Worm (Caenorhabditis elegans) whole organism, L4 larva: ENCODE results near the gene vha-17.
A peak's percentile ranks its signal among the peaks of the same experiment; 100 is the strongest.

Experiments
- R02D3.7 ChIP-seq: fragments of 150-350 bp; sonication (generic microtip); optimal IDR thresholded peaks from 3 replicates; lab custom pipeline; 2014; ENCODE audit warnings: missing biosample characterization, missing genetic modification characterization
- T20F7.1 ChIP-seq: fragments of 200-800 bp; sonication (Bioruptor generic); optimal IDR thresholded peaks from 2 replicates; lab custom pipeline; 2018; ENCODE audit warnings: mild to moderate bottlenecking, missing genetic modification characterization, missing compliant biosample characterization
- ceh-28 ChIP-seq: fragments of 150-350 bp; optimal IDR thresholded peaks from 2 replicates; lab custom pipeline; 2014; ENCODE audit warnings: missing biosample characterization, missing genetic modification reagents, missing genetic modification characterization
- daf-16 ChIP-seq, 3 experiments: sonication (generic microtip); optimal IDR thresholded peaks; 2 replicates each; lab custom pipeline; 2016 to 2017; ENCODE audit warnings: missing genetic modification characterization in 3 of 3, missing genetic modification reagents in 3 of 3, mild to moderate bottlenecking in 2 of 3, missing compliant biosample characterization in 2 of 3, missing biosample characterization in 1 of 3, moderate library complexity in 1 of 3
- daf-8 ChIP-seq: fragments of 200-800 bp; sonication (Bioruptor generic); IDR thresholded peaks from 2 replicates; pipeline ENCODE4 v1.3.6; 2022; ENCODE audit warnings: missing genetic modification characterization, missing compliant biosample characterization
- dve-1 ChIP-seq: sonication (generic microtip); optimal IDR thresholded peaks from 2 replicates; lab custom pipeline; 2017; ENCODE audit warnings: antibody characterized with exemption, mild to moderate bottlenecking, missing genetic modification characterization, missing compliant biosample characterization; ENCODE audit not compliant: insufficient read depth
- fkh-10 ChIP-seq: fragments of 150-350 bp; optimal IDR thresholded peaks from 2 replicates; lab custom pipeline; 2014; ENCODE audit warnings: missing biosample characterization, missing genetic modification reagents, missing genetic modification characterization
- fos-1 ChIP-seq: fragments of 150-350 bp; optimal IDR thresholded peaks from 2 replicates; lab custom pipeline; 2014; ENCODE audit warnings: missing biosample characterization, missing genetic modification characterization
- gei-8 ChIP-seq: fragments of 200-800 bp; sonication (Bioruptor generic); optimal IDR thresholded peaks from 2 replicates; lab custom pipeline; 2018; ENCODE audit warnings: mild to moderate bottlenecking, missing genetic modification characterization, missing compliant biosample characterization
- lin-15B ChIP-seq: fragments of 150-350 bp; sonication (generic microtip); optimal IDR thresholded peaks from 3 replicates; lab custom pipeline; 2014; ENCODE audit warnings: missing biosample characterization, missing genetic modification characterization
- lin-38 ChIP-seq: fragments of 200-800 bp; sonication (Bioruptor generic); IDR thresholded peaks from 2 replicates; pipeline ENCODE4 v1.3.6; 2022; ENCODE audit warnings: missing genetic modification reagents, missing genetic modification characterization, missing compliant biosample characterization
- nhr-28 ChIP-seq: fragments of 150-350 bp; optimal IDR thresholded peaks from 2 replicates; lab custom pipeline; 2014; ENCODE audit warnings: missing biosample characterization, missing genetic modification characterization
- pqm-1 ChIP-seq: sonication (generic microtip); optimal IDR thresholded peaks from 2 replicates; lab custom pipeline; 2017; ENCODE audit warnings: missing biosample characterization, missing genetic modification characterization
- spr-3 ChIP-seq: fragments of 200-800 bp; sonication (Bioruptor generic); optimal IDR thresholded peaks from 2 replicates; lab custom pipeline; 2018; ENCODE audit warnings: mild to moderate bottlenecking, missing genetic modification characterization, missing compliant biosample characterization
- unc-130 ChIP-seq: sonication (generic microtip); optimal IDR thresholded peaks from 2 replicates; lab custom pipeline; 2016; ENCODE audit warnings: missing genetic modification reagents, missing genetic modification characterization, missing compliant biosample characterization
- zip-11 ChIP-seq: fragments of 200-800 bp; sonication (Bioruptor generic); IDR thresholded peaks from 2 replicates; pipeline ENCODE4 v1.3.6; 2022; ENCODE audit warnings: missing genetic modification characterization, missing compliant biosample characterization
- zip-2 ChIP-seq: fragments of 150-350 bp; optimal IDR thresholded peaks from 2 replicates; lab custom pipeline; 2014; ENCODE audit warnings: missing biosample characterization, missing genetic modification characterization
- ztf-7 ChIP-seq: fragments of 150-350 bp; optimal IDR thresholded peaks from 2 replicates; lab custom pipeline; 2014; ENCODE audit warnings: missing biosample characterization, missing genetic modification characterization

Gene vha-17

ce11 chrIV:9367852-9368627 is 46.4 kb downstream of the vha-17 start (continued):
- TF ChIP-seq zip-11 = no peak
- no peak for TF ChIP-seq spr-3 (GFP tag; lab: Kevin White, UChicago)
- no peak for TF ChIP-seq R02D3.7 (tag; lab: Kevin White, UChicago)
- no peak for TF ChIP-seq gei-8 (GFP tag; lab: Kevin White, UChicago)
- TF ChIP-seq fos-1 (tag; lab: Kevin White, UChicago) = no peak
- no peak for TF ChIP-seq ztf-7 (tag; lab: Kevin White, UChicago)
- TF ChIP-seq fkh-10 (GFP tag; lab: Kevin White, UChicago) = peak; percentile 17
- peak; percentile 4 for TF ChIP-seq unc-130 (GFP tag; lab: Kevin White, UChicago)
- TF ChIP-seq nhr-28 = peak; percentile 52
- peak; percentile 48 for TF ChIP-seq lin-38 (GFP tag; lab: Robert Waterston, UW)
- TF ChIP-seq lin-15B (tag; lab: Kevin White, UChicago) = no peak

ce11 chrIV:9371126-9371525 is 49.5 kb downstream of the vha-17 start, which contains the start of gene fbxc-58:
fbxc-58 (plus strand) TSS chrIV:9371508.
- TF ChIP-seq daf-8 (GFP tag; lab: Robert Waterston, UW) (no peak), ztf-7 (tag; lab: Kevin White, UChicago) (peak; percentile 18), T20F7.1 (GFP tag; lab: Kevin White, UChicago) (peak; percentile 4), nhr-28 (peak; percentile 21), daf-16 (GFP tag; optimal IDR thresholded peaks at IDR 0.05; lab: Kevin White, UChicago) (no peak), daf-16 (tag; optimal IDR thresholded peaks at IDR 0.05; lab: Kevin White, UChicago) (peak; percentile 44), ceh-28 (tag; lab: Kevin White, UChicago) (no peak), pqm-1 (peak; percentile 80), zip-2 (tag; lab: Kevin White, UChicago) (peak; percentile 84), dve-1 (tag; lab: Kevin White, UChicago) (peak; percentile 1)
